Fruit fly (Drosophila melanogaster) whole organism, wandering third instar larva: Measurements from ENCODE around the gene Noa36.

Source experiments
- Abd-B ChIP-seq: fragments of >200 bp; optimal IDR thresholded peaks from 2 replicates; lab custom pipeline; 2017; ENCODE audit warnings: missing biosample characterization, missing genetic modification characterization
- CG32264 ChIP-seq: fragments of 200-800 bp; sonication (Bioruptor generic); optimal IDR thresholded peaks from 2 replicates; lab custom pipeline; 2016; ENCODE audit warnings: missing biosample characterization, missing genetic modification characterization
- CG9705 ChIP-seq: fragments of 200-800 bp; sonication (Bioruptor generic); optimal IDR thresholded peaks from 2 replicates; lab custom pipeline; 2018; ENCODE audit warnings: missing biosample characterization, mild to moderate bottlenecking, missing genetic modification characterization
- CrebA ChIP-seq: fragments of 200-800 bp; sonication (Bioruptor generic); optimal IDR thresholded peaks from 2 replicates; lab custom pipeline; 2016; ENCODE audit warnings: missing biosample characterization, mild to moderate bottlenecking, missing genetic modification characterization, borderline replicate concordance
- Dfd ChIP-seq: fragments of >200 bp; optimal IDR thresholded peaks from 2 replicates; lab custom pipeline; 2017; ENCODE audit warnings: missing biosample characterization, missing genetic modification characterization
- GATAd ChIP-seq: sonication (Bioruptor generic); optimal IDR thresholded peaks from 2 replicates; lab custom pipeline; 2016; ENCODE audit warnings: missing biosample characterization, missing genetic modification characterization
- HLH106 ChIP-seq: fragments of 200-800 bp; optimal IDR thresholded peaks from 3 replicates; lab custom pipeline; 2019; ENCODE audit warnings: missing biosample characterization, mild to moderate bottlenecking, missing genetic modification characterization, moderate library complexity
- Hnf4 ChIP-seq: fragments of 200-800 bp; sonication (Bioruptor generic); optimal IDR thresholded peaks from 2 replicates; lab custom pipeline; 2016; ENCODE audit warnings: missing biosample characterization, mild to moderate bottlenecking, missing genetic modification characterization
- Hr78 ChIP-seq: fragments of >200 bp; optimal IDR thresholded peaks from 2 replicates; lab custom pipeline; 2017; ENCODE audit warnings: missing biosample characterization, missing genetic modification characterization
- Hr83 ChIP-seq: fragments of 200-300 bp; sonication (Bioruptor generic); optimal IDR thresholded peaks from 2 replicates; lab custom pipeline; 2016; ENCODE audit warnings: missing biosample characterization, mild to moderate bottlenecking, missing genetic modification characterization, moderate library complexity; ENCODE audit not compliant: poor library complexity, severe bottlenecking
- Jra ChIP-seq: sonication (Bioruptor generic); optimal IDR thresholded peaks from 2 replicates; lab custom pipeline; 2016; ENCODE audit warnings: missing biosample characterization, missing genetic modification characterization
- Mio ChIP-seq: sonication (Bioruptor generic); optimal IDR thresholded peaks from 2 replicates; lab custom pipeline; 2016; ENCODE audit warnings: missing biosample characterization, missing genetic modification characterization
- Myc ChIP-seq: fragments of >200 bp; optimal IDR thresholded peaks from 2 replicates; lab custom pipeline; 2017
- N ChIP-seq: fragments of >200 bp; optimal IDR thresholded peaks from 2 replicates; lab custom pipeline; 2018; ENCODE audit warnings: missing biosample characterization, missing external identifiers, missing genetic modification characterization
- OdsH ChIP-seq: fragments of 200-800 bp; sonication (Bioruptor generic); optimal IDR thresholded peaks from 2 replicates; lab custom pipeline; 2016; ENCODE audit warnings: missing biosample characterization, mild to moderate bottlenecking, missing genetic modification characterization
- Rel ChIP-seq, 2 experiments: fragments of 200-800 bp; sonication (Bioruptor generic) in 1 of 2; optimal IDR thresholded peaks; 2 replicates in 1 of 2; 3 replicates in 1 of 2; lab custom pipeline; 2016 to 2019; ENCODE audit warnings: mild to moderate bottlenecking in 2 of 2, missing biosample characterization in 2 of 2, missing genetic modification characterization in 2 of 2, moderate library complexity in 1 of 2
- Sp1 ChIP-seq: fragments of 200-800 bp; sonication (Bioruptor generic); optimal IDR thresholded peaks from 3 replicates; lab custom pipeline; 2019; ENCODE audit warnings: missing biosample characterization, mild to moderate bottlenecking, missing genetic modification characterization, moderate library complexity
- Vsx2 ChIP-seq: fragments of 200-300, 225-300 bp; sonication (Bioruptor generic); optimal IDR thresholded peaks from 2 replicates; lab custom pipeline; 2018; ENCODE audit warnings: missing biosample characterization, missing genetic modification characterization; ENCODE audit not compliant: partially characterized antibody
- br ChIP-seq: fragments of 200-800 bp; sonication (Bioruptor generic); optimal IDR thresholded peaks from 2 replicates; lab custom pipeline; 2016; ENCODE audit warnings: missing biosample characterization, missing genetic modification characterization
- dl ChIP-seq, 2 experiments: fragments of 175-275, 200-275 bp in 1 of 2; fragments of 200-275 bp in 1 of 2; sonication (Bioruptor generic); optimal IDR thresholded peaks; lab custom pipeline; 2018; ENCODE audit warnings: mild to moderate bottlenecking in 2 of 2, missing biosample characterization in 2 of 2, missing genetic modification characterization in 2 of 2, moderate library complexity in 2 of 2; ENCODE audit not compliant: partially characterized antibody in 2 of 2, insufficient read depth in 1 of 2
- dmrt93B ChIP-seq: fragments of 200-800 bp; sonication (Bioruptor generic); optimal IDR thresholded peaks from 2 replicates; lab custom pipeline; 2018; ENCODE audit warnings: missing biosample characterization, mild to moderate bottlenecking, missing genetic modification characterization
- dsf ChIP-seq: sonication (Bioruptor generic); optimal IDR thresholded peaks from 2 replicates; lab custom pipeline; 2016; ENCODE audit warnings: missing biosample characterization, missing genetic modification characterization, borderline replicate concordance
- ey ChIP-seq: fragments of 200-800 bp; sonication (Bioruptor generic); optimal IDR thresholded peaks from 2 replicates; lab custom pipeline; 2016; ENCODE audit warnings: missing biosample characterization, missing genetic modification characterization
- foxo ChIP-seq, 2 experiments: fragments of 200-800 bp; sonication (Bioruptor generic); optimal IDR thresholded peaks; 2 replicates in 1 of 2; 3 replicates in 1 of 2; lab custom pipeline; 2016 to 2017; ENCODE audit warnings: missing biosample characterization in 2 of 2, missing genetic modification characterization in 2 of 2
- fru ChIP-seq: fragments of 200-800 bp; sonication (Bioruptor generic); optimal IDR thresholded peaks from 3 replicates; lab custom pipeline; 2016; ENCODE audit warnings: missing biosample characterization, mild to moderate bottlenecking, missing genetic modification characterization
- h ChIP-seq: fragments of 200-800 bp; sonication (Bioruptor generic); optimal IDR thresholded peaks from 3 replicates; lab custom pipeline; 2016; ENCODE audit warnings: missing biosample characterization, mild to moderate bottlenecking, missing genetic modification characterization
- jim ChIP-seq: fragments of 175-275, 200-325 bp; sonication (Bioruptor generic); optimal IDR thresholded peaks from 2 replicates; lab custom pipeline; 2016; ENCODE audit warnings: missing biosample characterization, mild to moderate bottlenecking, missing genetic modification characterization
- lola ChIP-seq: fragments of >200 bp; optimal IDR thresholded peaks from 2 replicates; lab custom pipeline; 2017; ENCODE audit warnings: missing biosample characterization, missing genetic modification characterization
- pan ChIP-seq: fragments of >200 bp; optimal IDR thresholded peaks from 2 replicates; lab custom pipeline; 2017
- psq ChIP-seq: fragments of 200-800 bp; sonication (Bioruptor generic); optimal IDR thresholded peaks from 3 replicates; lab custom pipeline; 2017; ENCODE audit warnings: missing biosample characterization, mild to moderate bottlenecking, missing genetic modification characterization, moderate library complexity
- sage ChIP-seq: fragments of 200-800 bp; sonication (Bioruptor generic); optimal IDR thresholded peaks from 2 replicates; lab custom pipeline; 2016; ENCODE audit warnings: missing biosample characterization, mild to moderate bottlenecking, missing genetic modification characterization
- sv ChIP-seq: fragments of 200-800 bp; sonication (Bioruptor generic); optimal IDR thresholded peaks from 3 replicates; lab custom pipeline; 2016; ENCODE audit warnings: missing biosample characterization, missing genetic modification characterization
- tai ChIP-seq: sonication (Bioruptor generic); optimal IDR thresholded peaks from 2 replicates; lab custom pipeline; 2016; ENCODE audit warnings: missing biosample characterization, missing genetic modification characterization
- usp ChIP-seq: fragments of >200 bp; optimal IDR thresholded peaks from 2 replicates; lab custom pipeline; 2017; ENCODE audit warnings: missing biosample characterization, missing genetic modification characterization
- woc ChIP-seq: sonication (Bioruptor generic); optimal IDR thresholded peaks from 2 replicates; lab custom pipeline; 2016; ENCODE audit warnings: missing biosample characterization, mild to moderate bottlenecking, missing genetic modification characterization

Noa36 gene

dm6 chr3R:28600144-28600792, 1.2 kb upstream of the Noa36 start:
- TF ChIP-seq Abd-B (GFP tag; lab: Kevin White, UChicago) = no peak
- TF ChIP-seq jim = no peak
- TF ChIP-seq CG9705 (GFP tag; lab: Kevin White, UChicago) = no peak
- TF ChIP-seq Rel (GFP tag; optimal IDR thresholded peaks at IDR 0.05; lab: Kevin White, UChicago) = no peak
- peak; percentile 98 for TF ChIP-seq Rel (tag; optimal IDR thresholded peaks at IDR 0.05; lab: Kevin White, UChicago)
- no peak for TF ChIP-seq N
- TF ChIP-seq Vsx2 (GFP tag; lab: Kevin White, UChicago) = no peak
- TF ChIP-seq fru (GFP tag; lab: Kevin White, UChicago) = peak; percentile 5
- no peak for TF ChIP-seq sv
- TF ChIP-seq Hnf4 (GFP tag; lab: Kevin White, UChicago) = peak; percentile 44
- no peak for TF ChIP-seq foxo (GFP tag; optimal IDR thresholded peaks at IDR 0.05; lab: Kevin White, UChicago)
- no peak for TF ChIP-seq sage (GFP tag; lab: Kevin White, UChicago)
- TF ChIP-seq Hr78 = no peak
- peak; percentile 4 for TF ChIP-seq HLH106 (tag; lab: Kevin White, UChicago)
- no peak for TF ChIP-seq ey
- TF ChIP-seq dmrt93B (GFP tag; lab: Kevin White, UChicago) = no peak
- no peak for TF ChIP-seq OdsH
- TF ChIP-seq CG32264 (GFP tag; lab: Kevin White, UChicago) = no peak
- TF ChIP-seq br (GFP tag; lab: Kevin White, UChicago) = no peak
- TF ChIP-seq GATAd (GFP tag; lab: Kevin White, UChicago) = no peak
- peak; percentile 25 for TF ChIP-seq Hr83
- TF ChIP-seq CrebA (GFP tag; lab: Kevin White, UChicago) = no peak
- no peak for TF ChIP-seq dl (GFP tag; optimal IDR thresholded peaks at IDR 0.05; lab: Kevin White, UChicago; ENCODE audit: insufficient read depth in 1 of 2, partially characterized antibody in 2 of 2)
- no peak for TF ChIP-seq lola (GFP tag; lab: Kevin White, UChicago)
- no peak for TF ChIP-seq usp (GFP tag; lab: Kevin White, UChicago)
- TF ChIP-seq Myc (lab: Kevin White, UChicago) = peak; percentile 63
- TF ChIP-seq h = peak; percentile 3
- TF ChIP-seq woc (GFP tag; lab: Kevin White, UChicago) = no peak
- TF ChIP-seq Sp1 (GFP tag; lab: Kevin White, UChicago) = peak; percentile 15
- no peak for TF ChIP-seq Mio (GFP tag; lab: Kevin White, UChicago)
- TF ChIP-seq tai (GFP tag; lab: Kevin White, UChicago) = no peak
- no peak for TF ChIP-seq psq (GFP tag; lab: Kevin White, UChicago)
- no peak for TF ChIP-seq dsf (GFP tag; lab: Kevin White, UChicago)
- no peak for TF ChIP-seq pan (lab: Kevin White, UChicago)
- TF ChIP-seq Dfd (GFP tag; lab: Kevin White, UChicago) = no peak
- no peak for TF ChIP-seq Jra (GFP tag; lab: Kevin White, UChicago)

dm6 chr3R:28597527-28597926, 1.6 kb downstream of the Noa36 start:
- TF ChIP-seq OdsH = no peak
- TF ChIP-seq Mio (GFP tag; lab: Kevin White, UChicago) = no peak
- no peak for TF ChIP-seq psq (GFP tag; lab: Kevin White, UChicago)
- TF ChIP-seq lola (GFP tag; lab: Kevin White, UChicago) = no peak
- no peak for TF ChIP-seq CrebA (GFP tag; lab: Kevin White, UChicago)
- no peak for TF ChIP-seq h
- TF ChIP-seq Hnf4 (GFP tag; lab: Kevin White, UChicago) = no peak

dm6 chr3R:28596357-28596756, 2.7 kb downstream of the Noa36 start:
- TF ChIP-seq Mio (GFP tag; lab: Kevin White, UChicago) (no peak), sage (GFP tag; lab: Kevin White, UChicago) (no peak), fru (GFP tag; lab: Kevin White, UChicago) (no peak), OdsH (no peak), Hnf4 (GFP tag; lab: Kevin White, UChicago) (no peak), CG9705 (GFP tag; lab: Kevin White, UChicago) (no peak), Rel (GFP tag; optimal IDR thresholded peaks at IDR 0.05; lab: Kevin White, UChicago) (no peak), Rel (tag; optimal IDR thresholded peaks at IDR 0.05; lab: Kevin White, UChicago) (no peak)
